Worm (Caenorhabditis elegans) whole organism, young adult: ENCODE results near the gene cct-6.

Experiments used
- ama-1 ChIP-seq, 3 experiments: fragments of 150-350 bp in 1 of 3; sonication (generic microtip) in 2 of 3; optimal IDR thresholded peaks; 2 replicates each; lab custom pipeline; 2014 to 2018; ENCODE audit warnings: missing biosample characterization in 2 of 3, missing genetic modification characterization in 2 of 3, missing genetic modification reagents in 2 of 3
- attf-6 ChIP-seq: fragments of 200-800 bp; sonication (Bioruptor generic); IDR thresholded peaks from 2 replicates; pipeline ENCODE4 v1.3.6; 2022; ENCODE audit warnings: missing genetic modification reagents, missing genetic modification characterization, missing compliant biosample characterization
- ceh-58 ChIP-seq: fragments of 200-800 bp; sonication (Bioruptor generic); IDR thresholded peaks from 2 replicates; pipeline ENCODE4 v1.3.6; 2022; ENCODE audit warnings: missing genetic modification characterization, missing compliant biosample characterization
- him-1 ChIP-seq: sonication (generic microtip); optimal IDR thresholded peaks from 2 replicates; lab custom pipeline; 2016; ENCODE audit warnings: missing genotype, missing genetic modification reagents, missing genetic modification characterization, missing compliant biosample characterization
- nfya-1 ChIP-seq: sonication (generic microtip); optimal IDR thresholded peaks from 2 replicates; lab custom pipeline; 2017; ENCODE audit warnings: antibody characterized with exemption, missing compliant biosample characterization, missing genetic modification characterization, borderline replicate concordance; ENCODE audit not compliant: insufficient read depth
- nfya-2 ChIP-seq: fragments of 200-800 bp; sonication (Bioruptor generic); IDR thresholded peaks from 2 replicates; pipeline ENCODE4 v1.3.6; 2022; ENCODE audit warnings: missing genetic modification reagents, missing genetic modification characterization, missing compliant biosample characterization
- nhr-27 ChIP-seq: fragments of 200-800 bp; sonication (Bioruptor generic); optimal IDR thresholded peaks from 2 replicates; lab custom pipeline; 2018; ENCODE audit warnings: mild to moderate bottlenecking, missing genetic modification characterization, moderate library complexity, missing compliant biosample characterization
- sea-2 ChIP-seq: fragments of 200-800 bp; sonication (Bioruptor generic); IDR thresholded peaks from 2 replicates; pipeline ENCODE4 v1.3.6; 2022; ENCODE audit warnings: missing genetic modification characterization, missing compliant biosample characterization
- snpc-1.3 ChIP-seq: sonication (generic microtip); optimal IDR thresholded peaks from 2 replicates; lab custom pipeline; 2017; ENCODE audit warnings: missing genetic modification characterization, mild to moderate bottlenecking, missing compliant biosample characterization, antibody characterized with exemption, moderate library complexity, missing genotype, missing genetic modification reagents; ENCODE audit not compliant: insufficient read depth
- ztf-25 ChIP-seq: fragments of 200-800 bp; sonication (Bioruptor generic); IDR thresholded peaks from 2 replicates; pipeline ENCODE4 v1.3.6; 2022; ENCODE audit warnings: missing genetic modification reagents, missing genetic modification characterization, missing compliant biosample characterization

- TF ChIP-seq nfya-1 (no peak), ceh-58 (GFP tag; lab: Robert Waterston, UW) (no peak), snpc-1.3 (tag; lab: Kevin White, UChicago) (no peak), ztf-25 (GFP tag; lab: Robert Waterston, UW) (no peak), ama-1 (optimal IDR thresholded peaks at IDR 0.05; lab: Kevin White, UChicago) (peak; percentile 77), ama-1 (GFP tag; optimal IDR thresholded peaks at IDR 0.05; lab: Kevin White, UChicago) (no peak), attf-6 (no peak), nfya-2 (GFP tag; lab: Robert Waterston, UW) (no peak), nhr-27 (tag; lab: Kevin White, UChicago) (no peak), him-1 (no peak), sea-2 (GFP tag; lab: Robert Waterston, UW) (no peak)
Observed at ce11 chrIII:5838159-5839046, 17.1 kb downstream of the cct-6 start.
